Worm (Caenorhabditis elegans) whole organism, L2 larva: ENCODE measurements around the gene F37A8.2.

Experiments used
- ama-1 ChIP-seq: fragments of 150-350 bp; optimal IDR thresholded peaks from 2 replicates; lab custom pipeline; 2018; ENCODE audit warnings: inconsistent platforms
- blmp-1 ChIP-seq: sonication (generic microtip); optimal IDR thresholded peaks from 2 replicates; lab custom pipeline; 2017; ENCODE audit warnings: missing genetic modification characterization, mild to moderate bottlenecking, missing compliant biosample characterization, antibody characterized with exemption, moderate library complexity; ENCODE audit not compliant: insufficient read depth
- ceh-82 ChIP-seq: fragments of 150-350 bp; optimal IDR thresholded peaks from 2 replicates; lab custom pipeline; 2014; ENCODE audit warnings: missing biosample characterization, missing genetic modification characterization
- egl-27 ChIP-seq: sonication (generic microtip); optimal IDR thresholded peaks from 3 replicates; lab custom pipeline; 2017; ENCODE audit warnings: missing biosample characterization, missing genetic modification reagents, missing genetic modification characterization
- nhr-77 ChIP-seq: fragments of 150-350 bp; optimal IDR thresholded peaks from 2 replicates; lab custom pipeline; 2014; ENCODE audit warnings: missing biosample characterization, missing genetic modification characterization
- unc-55 ChIP-seq: fragments of 150-350 bp; sonication (generic microtip); optimal IDR thresholded peaks from 3 replicates; lab custom pipeline; 2014; ENCODE audit warnings: missing biosample characterization, missing genetic modification reagents, missing genetic modification characterization

DNA sequence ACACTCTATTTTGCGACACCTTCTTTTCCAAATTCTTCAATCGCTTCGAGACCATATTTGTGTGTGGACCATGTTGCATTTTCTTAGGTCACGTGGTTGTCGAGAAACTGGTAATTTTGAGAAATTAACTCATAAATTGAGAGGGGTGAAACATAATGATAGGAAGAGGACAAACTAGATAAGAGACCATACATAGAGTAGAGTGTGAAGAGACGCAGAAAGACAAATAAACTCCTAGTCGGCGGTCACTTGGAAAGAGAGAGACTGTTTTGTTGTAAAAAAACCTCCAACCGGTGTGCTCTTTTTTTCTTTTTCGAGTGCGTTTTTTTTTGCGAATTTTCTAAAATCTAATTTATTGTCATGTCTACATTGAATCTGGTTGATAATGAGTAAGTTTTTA is 28.7 kb upstream of the F37A8.2 start, which contains the start of gene R10E9.3:
- TF ChIP-seq egl-27 (tag; lab: Kevin White, UChicago) = no peak
- TF ChIP-seq unc-55 (GFP tag; lab: Kevin White, UChicago) = no peak
- no peak for TF ChIP-seq nhr-77 (tag; lab: Kevin White, UChicago)
- TF ChIP-seq ceh-82 = no peak
- TF ChIP-seq blmp-1 (tag; lab: Kevin White, UChicago) = no peak
- no peak for TF ChIP-seq ama-1 (lab: Kevin White, UChicago)
